Fruit fly (Drosophila melanogaster) whole organism, embryonic: ENCODE data around the gene Pdcd4.
A peak's percentile ranks its signal among the peaks of the same experiment; 100 is the strongest.

Source experiments
- B-H2 ChIP-seq: fragments of 200-800 bp; sonication (Bioruptor generic); optimal IDR thresholded peaks from 2 replicates; lab custom pipeline; 2018; ENCODE audit warnings: missing biosample characterization, mild to moderate bottlenecking, missing genetic modification characterization
- CG1024 ChIP-seq: fragments of 200-800 bp; sonication (Bioruptor generic); IDR thresholded peaks from 2 replicates; pipeline ENCODE4 v1.3.6; 2022; ENCODE audit warnings: missing biosample characterization, missing genetic modification characterization
- CG10462 ChIP-seq: fragments of 200-800 bp; sonication (Bioruptor generic); optimal IDR thresholded peaks from 2 replicates; lab custom pipeline; 2016; ENCODE audit warnings: missing biosample characterization, missing genetic modification characterization
- CG11456 ChIP-seq: fragments of 200-800 bp; sonication (Bioruptor generic); IDR thresholded peaks from 3 replicates; pipeline ENCODE4 v1.3.6; 2022; ENCODE audit warnings: missing biosample characterization, missing genetic modification characterization
- CG11696 ChIP-seq: fragments of 200-800 bp; sonication (Bioruptor generic); IDR thresholded peaks from 2 replicates; pipeline ENCODE4 v1.3.6; 2022; ENCODE audit warnings: missing biosample characterization, missing genetic modification characterization
- CG13296 ChIP-seq: fragments of 200-800 bp; sonication (Bioruptor generic); optimal IDR thresholded peaks from 3 replicates; lab custom pipeline; 2018; ENCODE audit warnings: missing biosample characterization, mild to moderate bottlenecking, missing genetic modification characterization
- CG1603 ChIP-seq: fragments of 200-800 bp; sonication (Bioruptor generic); optimal IDR thresholded peaks from 2 replicates; lab custom pipeline; 2019; ENCODE audit warnings: missing biosample characterization, mild to moderate bottlenecking, missing genetic modification characterization, moderate library complexity
- CG1647 ChIP-seq: fragments of 200-800 bp; sonication (Bioruptor generic); optimal IDR thresholded peaks from 3 replicates; lab custom pipeline; 2016; ENCODE audit warnings: missing biosample characterization, missing genetic modification characterization
- CG17612 ChIP-seq: fragments of 200-800 bp; sonication (Bioruptor generic); IDR thresholded peaks from 2 replicates; pipeline ENCODE4 v1.3.6; 2022; ENCODE audit warnings: missing biosample characterization, missing genetic modification characterization
- CG17829 ChIP-seq: fragments of 200-800 bp; optimal IDR thresholded peaks from 2 replicates; lab custom pipeline; 2019; ENCODE audit warnings: missing biosample characterization, mild to moderate bottlenecking, missing genetic modification characterization, moderate library complexity
- CG2889 ChIP-seq: fragments of 200-800 bp; sonication (Bioruptor generic); IDR thresholded peaks from 3 replicates; pipeline ENCODE4 v1.3.6; 2022; ENCODE audit warnings: missing biosample characterization, missing genetic modification characterization
- CG3065 ChIP-seq: fragments of 200-800 bp; sonication (Bioruptor generic); optimal IDR thresholded peaks from 2 replicates; lab custom pipeline; 2016; ENCODE audit warnings: missing biosample characterization, missing genetic modification characterization
- CG34376 ChIP-seq: fragments of 200-800 bp; sonication (Bioruptor generic); optimal IDR thresholded peaks from 2 replicates; lab custom pipeline; 2018; ENCODE audit warnings: missing biosample characterization, mild to moderate bottlenecking, missing genetic modification characterization
- CG3995 ChIP-seq: fragments of 200-800 bp; sonication (Bioruptor generic); optimal IDR thresholded peaks from 3 replicates; lab custom pipeline; 2016; ENCODE audit warnings: missing biosample characterization, missing genetic modification characterization
- CG4360 ChIP-seq: fragments of 200-800 bp; sonication (Bioruptor generic); IDR thresholded peaks from 2 replicates; pipeline ENCODE4 v1.3.6; 2022; ENCODE audit warnings: missing biosample characterization, missing genetic modification characterization
- CG6683 ChIP-seq: fragments of 200-800 bp; sonication (Bioruptor generic); optimal IDR thresholded peaks from 2 replicates; lab custom pipeline; 2017; ENCODE audit warnings: missing biosample characterization, mild to moderate bottlenecking, missing genetic modification characterization, missing genetic modification reagents
- CG6791 ChIP-seq: fragments of 200-800 bp; sonication (Bioruptor generic); IDR thresholded peaks from 3 replicates; pipeline ENCODE4 v1.3.6; 2022; ENCODE audit warnings: missing biosample characterization, missing genetic modification characterization; ENCODE audit not compliant: partially characterized antibody
- CG7271 ChIP-seq: fragments of 200-800 bp; sonication (Bioruptor generic); optimal IDR thresholded peaks from 2 replicates; lab custom pipeline; 2018; ENCODE audit warnings: missing biosample characterization, mild to moderate bottlenecking, missing genetic modification characterization, moderate library complexity
- CG8290 ChIP-seq, 3 experiments: fragments of 200-800 bp; sonication (Bioruptor generic); optimal IDR thresholded peaks; 2 replicates each; lab custom pipeline; 2016 to 2019; ENCODE audit warnings: missing biosample characterization in 3 of 3, missing genetic modification characterization in 3 of 3, mild to moderate bottlenecking in 2 of 3, moderate library complexity in 1 of 3
- CTCF ChIP-seq: fragments of 200-800 bp; sonication (Bioruptor generic); optimal IDR thresholded peaks from 2 replicates; lab custom pipeline; 2017; ENCODE audit warnings: missing biosample characterization, mild to moderate bottlenecking, missing genetic modification characterization, moderate library complexity
- D ChIP-seq, 2 experiments: fragments of 200-800 bp in 1 of 2; fragments of >200 bp in 1 of 2; sonication (Bioruptor generic) in 1 of 2; optimal IDR thresholded peaks; 2 replicates in 1 of 2; 3 replicates in 1 of 2; lab custom pipeline; 2017; ENCODE audit warnings: mild to moderate bottlenecking in 1 of 2, missing biosample characterization in 1 of 2, missing genetic modification characterization in 1 of 2, missing genetic modification reagents in 1 of 2
- Dp ChIP-seq: fragments of 200-800 bp; sonication (Bioruptor generic); optimal IDR thresholded peaks from 2 replicates; lab custom pipeline; 2018; ENCODE audit warnings: missing biosample characterization, mild to moderate bottlenecking, missing genetic modification characterization, moderate library complexity
- E2f2 ChIP-seq: fragments of 200-800 bp; sonication (Bioruptor generic); IDR thresholded peaks from 2 replicates; pipeline ENCODE4 v1.3.6; 2022; ENCODE audit warnings: missing biosample characterization, missing genetic modification characterization
- Fer2 ChIP-seq: fragments of 200-800 bp; sonication (Bioruptor generic); optimal IDR thresholded peaks from 2 replicates; lab custom pipeline; 2018; ENCODE audit warnings: missing biosample characterization, mild to moderate bottlenecking, missing genetic modification characterization, moderate library complexity
- HLH54F ChIP-seq: fragments of 200-800 bp; sonication (Bioruptor generic); optimal IDR thresholded peaks from 3 replicates; lab custom pipeline; 2016; ENCODE audit warnings: missing biosample characterization, missing genetic modification characterization
- Hr3 ChIP-seq: fragments of 200-800 bp; sonication (Bioruptor generic); optimal IDR thresholded peaks from 3 replicates; lab custom pipeline; 2016; ENCODE audit warnings: missing biosample characterization, missing genetic modification characterization
- Lpt ChIP-seq: fragments of >200 bp; optimal IDR thresholded peaks from 2 replicates; lab custom pipeline; 2018; ENCODE audit warnings: missing biosample characterization, missing genetic modification characterization
- NC2α ChIP-seq: fragments of 200-800 bp; sonication (Bioruptor generic); optimal IDR thresholded peaks from 2 replicates; lab custom pipeline; 2016; ENCODE audit warnings: missing biosample characterization, missing genetic modification characterization
- NFAT ChIP-seq: fragments of 200-800 bp; sonication (Bioruptor generic); IDR thresholded peaks from 2 replicates; pipeline ENCODE4 v1.3.6; 2022; ENCODE audit warnings: missing biosample characterization, missing genetic modification characterization
- Nf-YB ChIP-seq: fragments of 200-800 bp; sonication (Bioruptor generic); optimal IDR thresholded peaks from 3 replicates; lab custom pipeline; 2019; ENCODE audit warnings: missing biosample characterization, mild to moderate bottlenecking, missing genetic modification characterization, moderate library complexity
- Oaz ChIP-seq: fragments of 200-800 bp; sonication (Bioruptor generic); IDR thresholded peaks from 2 replicates; pipeline ENCODE4 v1.3.6; 2022; ENCODE audit warnings: missing biosample characterization, missing genetic modification characterization
- Rx ChIP-seq: fragments of 200-800 bp; sonication (Bioruptor generic); IDR thresholded peaks from 2 replicates; pipeline ENCODE4 v1.3.6; 2022; ENCODE audit warnings: missing biosample characterization, missing genetic modification characterization
- Xbp1 ChIP-seq: fragments of 200-800 bp; sonication (Bioruptor generic); optimal IDR thresholded peaks from 3 replicates; lab custom pipeline; 2016; ENCODE audit warnings: missing biosample characterization, mild to moderate bottlenecking, missing genetic modification characterization
- ap ChIP-seq: fragments of 200-800 bp; sonication (Bioruptor generic); IDR thresholded peaks from 2 replicates; pipeline ENCODE4 v1.3.6; 2022; ENCODE audit warnings: missing biosample characterization, missing genetic modification characterization
- bbx ChIP-seq: fragments of 200-800 bp; sonication (Bioruptor generic); IDR thresholded peaks from 2 replicates; pipeline ENCODE4 v1.3.6; 2022; ENCODE audit warnings: missing biosample characterization, missing genetic modification characterization; ENCODE audit not compliant: partially characterized antibody
- bsh ChIP-seq, 2 experiments: fragments of 200-800 bp; sonication (Bioruptor generic); optimal IDR thresholded peaks; 2 replicates each; lab custom pipeline; 2017 to 2018; ENCODE audit warnings: mild to moderate bottlenecking in 2 of 2, missing biosample characterization in 2 of 2, missing genetic modification characterization in 2 of 2, moderate library complexity in 1 of 2
- cas ChIP-seq: fragments of 200-800 bp; sonication (Bioruptor generic); IDR thresholded peaks from 2 replicates; pipeline ENCODE4 v1.3.6; 2022; ENCODE audit warnings: missing biosample characterization, missing genetic modification characterization
- crp ChIP-seq, 2 experiments: fragments of 200-800 bp; sonication (Bioruptor generic); optimal IDR thresholded peaks; 2 replicates in 1 of 2; 3 replicates in 1 of 2; lab custom pipeline; 2017; ENCODE audit warnings: missing biosample characterization in 2 of 2, missing genetic modification characterization in 2 of 2, mild to moderate bottlenecking in 1 of 2, moderate library complexity in 1 of 2
- dati ChIP-seq: fragments of 200-800 bp; sonication (Bioruptor generic); IDR thresholded peaks from 2 replicates; pipeline ENCODE4 v1.3.6; 2022; ENCODE audit warnings: missing biosample characterization, missing genetic modification characterization
- en ChIP-seq: fragments of 200-800 bp; sonication (Bioruptor generic); optimal IDR thresholded peaks from 2 replicates; lab custom pipeline; 2016; ENCODE audit warnings: missing biosample characterization, missing genetic modification characterization
- fd64A ChIP-seq: fragments of 200-800 bp; sonication (Bioruptor generic); optimal IDR thresholded peaks from 3 replicates; lab custom pipeline; 2018; ENCODE audit warnings: missing biosample characterization, mild to moderate bottlenecking, missing genetic modification characterization
- ken ChIP-seq: fragments of 200-800 bp; sonication (Bioruptor generic); IDR thresholded peaks from 3 replicates; pipeline ENCODE4 v1.3.6; 2022; ENCODE audit warnings: missing biosample characterization, missing genetic modification characterization
- klu ChIP-seq: fragments of 200-800 bp; sonication (Bioruptor generic); IDR thresholded peaks from 2 replicates; pipeline ENCODE4 v1.3.6; 2022; ENCODE audit warnings: missing biosample characterization, missing genetic modification characterization
- prd ChIP-seq, 3 experiments: fragments of >200 bp in 2 of 3; fragments of 200-800 bp in 1 of 3; sonication (Bioruptor generic) in 1 of 3; optimal IDR thresholded peaks in 2 of 3; IDR thresholded peaks in 1 of 3; 2 replicates in 2 of 3; 3 replicates in 1 of 3; pipeline versions ENCODE4 v1.3.6 to Lab custom; 2017 to 2022; ENCODE audit warnings: missing biosample characterization in 1 of 3, missing genetic modification characterization in 1 of 3
- scrt ChIP-seq: fragments of 200-800 bp; sonication (Bioruptor generic); optimal IDR thresholded peaks from 2 replicates; lab custom pipeline; 2018; ENCODE audit warnings: missing biosample characterization, mild to moderate bottlenecking, missing genetic modification characterization, moderate library complexity
- sug ChIP-seq: fragments of 200-800 bp; optimal IDR thresholded peaks from 2 replicates; lab custom pipeline; 2019; ENCODE audit warnings: missing biosample characterization, mild to moderate bottlenecking, missing genetic modification characterization, moderate library complexity
- tgo ChIP-seq: fragments of 200-800 bp; sonication (Bioruptor generic); IDR thresholded peaks from 3 replicates; pipeline ENCODE4 v1.3.6; 2022; ENCODE audit warnings: missing biosample characterization, missing genetic modification characterization
- toy ChIP-seq: fragments of 200-800 bp; sonication (Bioruptor generic); IDR thresholded peaks from 2 replicates; pipeline ENCODE4 v1.3.6; 2022; ENCODE audit warnings: missing biosample characterization, missing genetic modification characterization
- ttk ChIP-seq: fragments of 200-800 bp; sonication (Bioruptor generic); IDR thresholded peaks from 2 replicates; pipeline ENCODE4 v2.1.2; 2022; ENCODE audit warnings: missing biosample characterization, missing genetic modification characterization
- vvl ChIP-seq: fragments of 200-800 bp; sonication (Bioruptor generic); IDR thresholded peaks from 2 replicates; pipeline ENCODE4 v1.3.6; 2022; ENCODE audit warnings: missing biosample characterization, missing genetic modification characterization
- zen ChIP-seq: fragments of 200-800 bp; sonication (Bioruptor generic); optimal IDR thresholded peaks from 3 replicates; lab custom pipeline; 2018; ENCODE audit warnings: missing biosample characterization, mild to moderate bottlenecking, missing genetic modification characterization, moderate library complexity
- zf30C ChIP-seq: fragments of 200-800 bp; sonication (Bioruptor generic); optimal IDR thresholded peaks from 3 replicates; lab custom pipeline; 2018; ENCODE audit warnings: missing biosample characterization, mild to moderate bottlenecking, missing genetic modification characterization

Pdcd4 gene

dm6 chrX:13749873-13750241 is 5.3 kb downstream of the Pdcd4 start (continued):
- TF ChIP-seq prd (optimal IDR thresholded peaks at IDR 0.05; lab: Kevin White, UChicago), result no peak
- TF ChIP-seq prd (GFP tag; IDR thresholded peaks at IDR 0.05; lab: Robert Waterston, UW), result no peak
- TF ChIP-seq cas, result no peak
- TF ChIP-seq tgo (GFP tag; lab: Robert Waterston, UW), result no peak
- no peak for TF ChIP-seq Hr3 (GFP tag; lab: Kevin White, UChicago)
- peak; percentile 45 for TF ChIP-seq fd64A
- no peak for TF ChIP-seq zf30C
- TF ChIP-seq Oaz (GFP tag; lab: Robert Waterston, UW), result no peak
- TF ChIP-seq scrt, result no peak
- TF ChIP-seq toy (GFP tag; lab: Robert Waterston, UW), result no peak
- no peak for TF ChIP-seq CG7271
- no peak for TF ChIP-seq CG6791 (GFP tag; lab: Robert Waterston, UW)
- no peak for TF ChIP-seq CG3065 (GFP tag; lab: Kevin White, UChicago)
- no peak for TF ChIP-seq dati
- no peak for TF ChIP-seq CTCF
- TF ChIP-seq CG11456 (GFP tag; lab: Robert Waterston, UW), result no peak
- no peak for TF ChIP-seq en
- TF ChIP-seq ken (GFP tag; lab: Robert Waterston, UW), result no peak
- no peak for TF ChIP-seq CG3995 (GFP tag; lab: Kevin White, UChicago)
- no peak for TF ChIP-seq CG2889 (GFP tag; lab: Robert Waterston, UW)
- no peak for TF ChIP-seq CG17612 (GFP tag; lab: Robert Waterston, UW)
- TF ChIP-seq Xbp1 (GFP tag; lab: Kevin White, UChicago), result no peak
- no peak for TF ChIP-seq CG6683 (GFP tag; lab: Kevin White, UChicago)
- no peak for TF ChIP-seq HLH54F (GFP tag; lab: Kevin White, UChicago)
- TF ChIP-seq NFAT (GFP tag; lab: Robert Waterston, UW), result 0 out of 2 replicates have a peak, but pooled peaks have one; percentile 3
- no peak for TF ChIP-seq CG1603
- TF ChIP-seq E2f2 (GFP tag; lab: Robert Waterston, UW), result no peak
- TF ChIP-seq vvl (GFP tag; lab: Robert Waterston, UW), result no peak
- TF ChIP-seq CG34376, result peak; percentile 46
- TF ChIP-seq ttk (GFP tag; lab: Robert Waterston, UW), result no peak
- TF ChIP-seq bsh (GFP tag; optimal IDR thresholded peaks at IDR 0.05; lab: Kevin White, UChicago), result no peak
- TF ChIP-seq sug (tag; lab: Kevin White, UChicago), result peak; percentile 95
- TF ChIP-seq CG4360 (GFP tag; lab: Robert Waterston, UW), result no peak
- TF ChIP-seq CG1024 (GFP tag; lab: Robert Waterston, UW), result no peak
- no peak for TF ChIP-seq CG13296 (GFP tag; lab: Kevin White, UChicago)
- no peak for TF ChIP-seq D (optimal IDR thresholded peaks at IDR 0.05; lab: Kevin White, UChicago)
- TF ChIP-seq D (GFP tag; optimal IDR thresholded peaks at IDR 0.05; lab: Kevin White, UChicago), result no peak
- TF ChIP-seq ap, result no peak
- TF ChIP-seq Dp (GFP tag; lab: Kevin White, UChicago), result no peak
- TF ChIP-seq klu (GFP tag; lab: Robert Waterston, UW), result no peak
- no peak for TF ChIP-seq Lpt (GFP tag; lab: Kevin White, UChicago)
- no peak for TF ChIP-seq crp (GFP tag; optimal IDR thresholded peaks at IDR 0.05; lab: Kevin White, UChicago)
- no peak for TF ChIP-seq zen (tag; lab: Kevin White, UChicago)
- no peak for TF ChIP-seq Nf-YB (GFP tag; lab: Kevin White, UChicago)
- TF ChIP-seq CG8290 (GFP tag; optimal IDR thresholded peaks at IDR 0.05; lab: Kevin White, UChicago), result no peak
- TF ChIP-seq CG8290 (tag; optimal IDR thresholded peaks at IDR 0.05; lab: Kevin White, UChicago), result peak in 1 of 2 experiments; percentile 54
- no peak for TF ChIP-seq CG11696 (GFP tag; lab: Robert Waterston, UW)
- TF ChIP-seq CG17829, result no peak
- TF ChIP-seq Fer2, result no peak
- no peak for TF ChIP-seq CG10462
- peak; percentile 68 for TF ChIP-seq B-H2 (GFP tag; lab: Kevin White, UChicago)
- no peak for TF ChIP-seq CG1647 (GFP tag; lab: Kevin White, UChicago)
- no peak for TF ChIP-seq bbx (GFP tag; lab: Robert Waterston, UW)
- no peak for TF ChIP-seq NC2α (GFP tag; lab: Kevin White, UChicago)
- TF ChIP-seq Rx (GFP tag; lab: Robert Waterston, UW), result no peak
